Worm (Caenorhabditis elegans): ENCODE measurements around the gene lite-1.

DNA sequence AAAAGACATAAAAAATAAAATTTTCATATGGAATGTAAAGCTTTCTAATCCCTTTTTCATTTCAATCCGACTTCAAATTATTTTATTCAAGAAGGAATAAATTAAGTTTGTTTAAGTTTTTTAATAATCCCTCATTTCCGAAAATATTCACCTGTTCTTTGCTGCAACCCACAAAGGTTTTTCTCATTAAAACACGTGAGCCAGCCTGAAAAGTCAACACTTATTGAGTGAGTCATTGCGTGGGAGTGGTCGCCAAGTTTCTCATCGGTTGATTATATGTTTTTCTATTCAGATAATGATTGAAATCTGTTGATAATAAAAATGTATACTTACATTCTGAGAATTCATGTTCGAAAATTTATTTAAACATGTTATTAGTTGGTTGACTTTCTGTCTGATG, 14.9 kb upstream of the lite-1 start:
- no peak for TF ChIP-seq nhr-76 (tag; optimal IDR thresholded peaks at IDR 0.05)
- no peak for TF ChIP-seq snpc-1.2 (GFP tag; IDR thresholded peaks at IDR 0.05)
- TF ChIP-seq mep-1 (tag; optimal IDR thresholded peaks at IDR 0.05) = no peak
- no peak for TF ChIP-seq ceh-82 (tag; optimal IDR thresholded peaks at IDR 0.05)
- no peak for TF ChIP-seq lin-39 (tag; optimal IDR thresholded peaks at IDR 0.05)
- no peak for TF ChIP-seq snpc-4 (tag; optimal IDR thresholded peaks at IDR 0.05)
- TF ChIP-seq ztf-11 (tag; optimal IDR thresholded peaks at IDR 0.05) = no peak
- no peak for TF ChIP-seq zip-11 (GFP tag; IDR thresholded peaks at IDR 0.05)
- TF ChIP-seq ama-1 (optimal IDR thresholded peaks at IDR 0.05) = no peak
- TF ChIP-seq unc-130 (GFP tag; optimal IDR thresholded peaks at IDR 0.05) = no peak
- TF ChIP-seq nhr-41 (GFP tag; IDR thresholded peaks at IDR 0.05) = no peak
- TF ChIP-seq lin-13 (GFP tag; optimal IDR thresholded peaks at IDR 0.05) = no peak
- TF ChIP-seq sdz-12 (GFP tag; optimal IDR thresholded peaks at IDR 0.05) = no peak
- TF ChIP-seq R02D3.7 (tag; optimal IDR thresholded peaks at IDR 0.05) = no peak

Measured in whole organism, L4 larva.